Fruit fly (Drosophila melanogaster) whole organism, larva: ENCODE measurements around the gene CG44044.

ENCODE experiments used
- noc ChIP-seq: fragments of 200-800 bp; sonication (Bioruptor generic); optimal IDR thresholded peaks from 3 replicates; lab custom pipeline; 2019; ENCODE audit warnings: missing biosample characterization, mild to moderate bottlenecking, missing genetic modification characterization, moderate library complexity

The CG44044 gene

DNA sequence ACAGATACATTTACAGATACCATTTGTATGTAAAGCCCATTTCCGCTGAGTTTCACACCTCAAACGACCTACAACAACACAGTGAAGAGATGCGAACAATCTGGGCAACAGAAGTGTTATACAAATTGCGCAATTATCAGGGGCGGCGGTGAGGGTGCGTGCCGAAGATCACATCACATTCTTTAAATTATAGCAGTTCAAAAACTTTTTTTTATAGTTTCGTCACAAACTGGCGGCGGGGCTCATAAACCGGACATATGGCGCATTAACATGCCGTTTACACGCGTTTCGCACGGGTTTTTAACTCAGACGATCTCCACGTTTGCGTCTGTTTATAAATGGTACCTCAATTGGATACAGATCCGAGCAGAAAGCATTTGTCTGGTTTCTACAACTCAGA, 31.6 kb downstream of the CG44044 start:
- TF ChIP-seq noc (tag; lab: Kevin White, UChicago) = peak; percentile 6

dm6 chr3R:16353671-16354070, 32.0 kb downstream of the CG44044 start:
- TF ChIP-seq noc (tag; lab: Kevin White, UChicago) = no peak

DNA sequence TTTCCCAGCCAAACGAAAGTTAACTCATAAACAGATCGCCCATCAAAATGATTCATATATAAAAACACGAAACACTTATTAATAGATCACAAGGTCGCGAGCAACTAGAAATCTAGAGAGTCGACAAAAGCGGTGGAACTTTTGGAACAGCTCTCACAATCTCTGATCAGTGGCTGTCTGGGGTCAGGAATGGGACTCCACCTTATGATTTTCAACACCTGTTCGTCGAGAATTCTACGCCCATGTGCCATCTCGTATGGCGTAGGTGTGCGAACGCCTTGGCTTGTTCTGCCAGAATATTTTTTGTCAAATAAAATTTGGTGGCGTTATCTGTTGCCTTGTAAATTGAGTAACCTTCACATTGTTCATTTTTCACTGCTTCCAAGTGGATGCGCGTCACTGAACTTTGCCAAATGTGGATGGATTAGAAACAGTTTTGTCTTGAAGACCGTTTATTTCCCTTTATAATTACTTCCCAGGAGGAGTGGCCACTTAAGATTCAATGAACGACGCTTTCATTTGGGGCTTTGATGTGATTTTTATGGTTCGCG, 33.8 kb downstream of the CG44044 start:
- TF ChIP-seq noc (tag; lab: Kevin White, UChicago) = peak; percentile 70

DNA sequence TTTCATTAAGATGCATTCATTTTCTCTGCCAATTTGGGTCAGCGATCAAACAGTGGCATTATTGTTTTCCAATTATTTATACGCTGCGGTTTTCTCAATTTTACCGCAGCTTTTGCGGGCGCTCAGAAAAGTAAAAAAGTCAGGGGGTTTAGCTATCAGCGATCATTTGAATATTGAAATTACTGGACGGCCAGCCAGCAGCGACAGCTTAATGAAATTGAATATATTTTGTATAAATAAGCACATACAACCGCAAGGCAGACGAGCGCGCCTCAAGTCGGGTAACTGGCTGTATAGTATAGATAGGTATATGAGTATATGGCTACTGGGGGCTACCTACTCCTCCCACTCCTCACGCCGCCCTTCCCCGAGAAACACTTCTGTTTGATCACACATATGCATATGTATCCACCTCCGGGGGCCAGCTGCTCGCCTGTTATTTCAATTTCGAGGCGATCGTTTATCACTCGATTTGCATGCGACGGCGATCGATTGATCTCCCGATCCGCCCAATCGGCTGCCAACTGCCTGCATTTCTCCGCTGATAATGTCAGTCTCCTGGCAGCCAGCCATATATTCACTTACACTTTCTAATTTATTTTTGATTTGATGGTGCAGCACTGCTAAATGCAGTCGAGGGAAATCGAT, 34.7 kb downstream of the CG44044 start:
- TF ChIP-seq noc (tag; lab: Kevin White, UChicago) = no peak

DNA sequence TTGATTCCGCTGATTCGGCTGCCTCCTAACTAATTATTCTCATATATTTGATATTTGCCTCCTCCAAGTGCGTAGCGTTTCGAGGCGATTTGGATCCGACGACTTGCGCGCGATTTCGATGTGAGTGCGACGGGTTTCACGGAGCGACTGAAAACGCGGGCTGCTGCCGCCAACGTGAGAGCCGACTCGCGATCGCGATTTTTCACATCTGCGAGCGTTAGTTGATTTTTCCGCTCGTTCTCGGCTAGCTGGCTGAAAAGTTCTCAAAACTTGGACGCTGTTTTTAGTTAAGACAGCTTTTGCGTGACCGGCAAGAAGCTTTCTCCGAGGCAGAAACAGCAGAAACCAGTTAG, 35.2 kb downstream of the CG44044 start, which contains the start of gene CG10311:
Gene CG10311, minus strand, starts transcription at position 153 of the 353 bp plus-strand sequence.
- no peak for TF ChIP-seq noc (tag; lab: Kevin White, UChicago)

DNA sequence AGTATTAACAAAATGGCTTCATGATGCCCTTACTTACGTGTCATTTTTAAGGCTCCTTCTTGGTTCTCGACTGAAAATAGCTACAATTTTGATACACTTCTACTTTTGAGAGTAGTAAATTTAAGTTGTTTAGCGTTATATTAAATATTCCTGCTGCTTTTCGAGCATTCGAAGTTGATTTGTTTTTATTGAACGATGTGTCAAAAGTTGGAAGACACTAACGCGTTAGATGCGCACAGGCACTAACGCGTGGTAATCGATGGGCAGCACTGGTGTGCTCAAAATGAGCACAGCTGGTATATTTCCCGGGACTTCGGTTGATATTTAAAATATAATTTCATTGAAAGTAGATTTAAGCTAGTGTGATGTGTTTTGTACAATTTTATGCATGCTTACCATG, 37.5 kb downstream of the CG44044 start, which contains the start of gene CG17931:
Gene CG17931, minus strand, starts transcription at position 369 of the 400 bp plus-strand sequence.
- TF ChIP-seq noc (tag; lab: Kevin White, UChicago) = no peak

dm6 chr3R:16360008-16360407, 38.4 kb downstream of the CG44044 start, which contains the start of gene CG42446:
Gene CG42446 (minus strand): TSS chr3R:16360108.
- no peak for TF ChIP-seq noc (tag; lab: Kevin White, UChicago)

DNA sequence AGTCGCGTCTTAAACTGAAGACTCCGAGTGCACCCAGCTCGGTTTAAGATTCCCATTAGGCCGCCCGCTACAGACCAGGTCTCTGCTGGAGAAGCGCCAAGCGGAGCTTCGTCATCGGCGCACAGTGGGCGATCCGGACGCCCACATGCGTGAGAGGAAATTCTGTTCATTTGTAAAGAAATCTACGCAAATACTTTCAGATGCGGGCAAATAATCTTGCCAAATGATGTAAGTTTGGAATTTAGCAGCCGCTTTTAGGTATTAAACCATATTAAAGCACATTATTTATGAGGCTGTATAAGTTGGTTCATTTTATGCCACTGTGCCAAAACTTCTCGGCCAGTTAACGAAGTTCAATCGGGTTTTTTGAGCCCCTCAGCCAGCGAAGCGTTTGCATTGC, 46.6 kb downstream of the CG44044 start, which contains the start of gene js:
Gene js, minus strand, starts transcription at position 19 of the 400 bp plus-strand sequence.
- TF ChIP-seq noc (tag; lab: Kevin White, UChicago) = no peak

DNA sequence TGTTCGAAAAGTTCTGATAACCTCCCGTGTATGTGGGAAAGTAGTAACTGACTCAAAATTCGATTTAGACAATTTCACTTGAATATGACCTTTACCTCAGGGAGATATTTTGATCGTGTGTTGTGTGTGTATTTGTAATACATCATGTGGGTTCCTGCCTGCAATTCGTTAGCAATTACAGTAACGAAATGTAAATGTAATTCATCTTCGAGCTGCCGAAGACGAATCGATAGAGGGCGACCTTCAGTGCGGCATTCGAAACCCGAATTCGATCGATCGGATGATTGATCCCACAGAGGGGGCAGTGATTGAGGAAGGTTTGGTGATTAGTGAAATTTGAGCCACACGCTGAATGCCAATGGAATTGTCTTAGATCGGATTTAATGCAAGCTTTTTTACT, 48.8 kb downstream of the CG44044 start, which contains the start of gene CG10317:
Gene CG10317, minus strand, starts transcription at position 101 of the 400 bp plus-strand sequence.
- TF ChIP-seq noc (tag; lab: Kevin White, UChicago) = no peak
